Worm (Caenorhabditis elegans): ENCODE data around the gene T07F8.4.

Gene T07F8.4

DNA sequence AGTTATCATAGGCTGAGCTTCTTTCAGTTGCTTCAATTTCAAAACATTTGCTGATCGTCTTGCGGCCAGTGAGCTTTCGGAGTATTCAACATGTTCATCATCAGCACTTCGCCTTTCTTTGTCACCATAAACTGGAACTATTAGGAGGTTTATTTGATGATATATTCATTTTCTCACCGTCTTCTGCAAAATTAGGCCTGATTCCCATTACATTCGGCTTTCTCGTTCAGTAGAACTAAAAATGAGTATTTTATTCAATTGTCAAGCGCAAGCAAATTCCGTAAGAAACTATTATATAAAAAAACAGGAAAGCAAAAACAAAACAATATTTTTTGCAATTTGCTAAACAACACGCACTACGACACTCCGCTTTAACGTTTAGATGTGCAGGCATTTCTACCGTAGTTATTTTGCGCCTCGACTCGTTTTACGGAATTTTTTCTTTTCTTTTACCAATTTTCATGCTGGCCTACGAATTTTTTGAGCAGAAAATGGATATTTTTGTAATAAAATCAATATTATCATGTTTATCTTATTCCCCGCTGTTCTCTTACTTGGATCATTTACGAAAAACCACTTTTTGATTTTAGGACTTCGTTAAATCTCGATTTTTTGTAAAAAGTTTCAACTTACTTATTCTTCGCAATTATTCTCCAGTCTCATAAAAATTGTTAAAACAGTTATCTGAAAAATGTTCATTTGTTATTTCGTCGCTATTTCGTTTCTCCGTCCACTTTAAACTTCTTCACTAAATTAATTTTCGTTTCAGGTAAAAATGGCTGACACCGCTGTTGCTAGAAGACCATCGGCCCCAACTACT lies 26.8 kb downstream of the T07F8.4 start, which contains the start of the genes farl-11 and rpl-33:
TSS of gene farl-11 (minus strand) at position 242 of the 820 bp plus-strand sequence.
TSS of gene rpl-33 (plus strand) at position 770 of the 820 bp plus-strand sequence.
- TF ChIP-seq sptf-1 (tag; optimal IDR thresholded peaks at IDR 0.05) (peak; percentile 33), mls-2 (tag; optimal IDR thresholded peaks at IDR 0.05) (peak; percentile 5), snpc-4 (tag; optimal IDR thresholded peaks at IDR 0.05) (no peak), nhr-237 (tag; optimal IDR thresholded peaks at IDR 0.05) (peak; percentile 92), lin-13 (tag; optimal IDR thresholded peaks at IDR 0.05) (peak; percentile 63), lsy-2 (tag; optimal IDR thresholded peaks at IDR 0.05) (peak; percentile 98), mep-1 (tag; optimal IDR thresholded peaks at IDR 0.05) (peak; percentile 88), elt-1 (tag; optimal IDR thresholded peaks at IDR 0.05; ENCODE audit: borderline replicate concordance, insufficient read depth) (no peak), zip-8 (tag; optimal IDR thresholded peaks at IDR 0.05) (no peak), unc-120 (tag; optimal IDR thresholded peaks at IDR 0.05; ENCODE audit: poor library complexity, severe bottlenecking) (peak; percentile 4), hlh-1 (tag; optimal IDR thresholded peaks at IDR 0.05) (peak; percentile 61), ceh-39 (tag; optimal IDR thresholded peaks at IDR 0.05) (peak; percentile 79), mab-5 (tag; optimal IDR thresholded peaks at IDR 0.05) (peak; percentile 41), unc-62 (GFP tag; optimal IDR thresholded peaks at IDR 0.05) (peak; percentile 73), M03D4.4 (tag; optimal IDR thresholded peaks at IDR 0.05) (no peak), bed-3 (GFP tag; optimal IDR thresholded peaks at IDR 0.05) (no peak), elt-3 (tag; optimal IDR thresholded peaks at IDR 0.05) (no peak), ztf-11 (tag; optimal IDR thresholded peaks at IDR 0.05) (no peak), pha-4 (tag; optimal IDR thresholded peaks at IDR 0.05) (peak; percentile 81), ces-1 (GFP tag; optimal IDR thresholded peaks at IDR 0.05) (peak; percentile 76)

DNA sequence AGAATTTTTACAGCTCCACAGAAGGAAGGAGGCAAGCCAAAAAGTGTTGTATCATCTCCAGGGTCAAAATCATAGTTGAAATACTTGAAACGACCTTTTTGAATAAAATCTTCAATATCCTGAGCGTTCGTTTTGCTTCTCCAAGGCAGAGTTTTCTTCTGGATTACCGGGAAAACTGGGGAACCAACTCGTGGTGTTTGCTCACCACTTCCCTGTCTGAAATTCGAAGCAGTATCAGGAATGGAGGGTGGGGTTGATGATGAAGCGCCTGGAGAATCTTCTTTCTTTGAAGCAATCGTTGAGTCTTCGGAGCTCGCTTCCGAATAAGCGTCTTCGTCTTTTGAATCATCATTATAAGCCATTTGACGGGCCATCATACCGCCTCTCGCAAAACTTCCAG lies 28.7 kb downstream of the T07F8.4 start:
- TF ChIP-seq ceh-39 (tag; optimal IDR thresholded peaks at IDR 0.05), result no peak
- no peak for TF ChIP-seq flh-1 (GFP tag; optimal IDR thresholded peaks at IDR 0.05)
- no peak for TF ChIP-seq mab-5 (tag; optimal IDR thresholded peaks at IDR 0.05)
- no peak for TF ChIP-seq hlh-1 (tag; optimal IDR thresholded peaks at IDR 0.05)
- no peak for TF ChIP-seq unc-120 (tag; optimal IDR thresholded peaks at IDR 0.05; ENCODE audit: poor library complexity, severe bottlenecking)
- no peak for TF ChIP-seq elt-1 (tag; optimal IDR thresholded peaks at IDR 0.05; ENCODE audit: borderline replicate concordance, insufficient read depth)
- TF ChIP-seq ces-1 (GFP tag; optimal IDR thresholded peaks at IDR 0.05), result no peak
- no peak for TF ChIP-seq nhr-12 (tag; optimal IDR thresholded peaks at IDR 0.05)
- TF ChIP-seq unc-62 (GFP tag; optimal IDR thresholded peaks at IDR 0.05), result no peak
- no peak for TF ChIP-seq sem-2 (GFP tag; optimal IDR thresholded peaks at IDR 0.05)
- TF ChIP-seq nhr-28 (tag; optimal IDR thresholded peaks at IDR 0.05), result no peak
- TF ChIP-seq lsy-2 (tag; optimal IDR thresholded peaks at IDR 0.05), result no peak
- no peak for TF ChIP-seq M03D4.4 (tag; optimal IDR thresholded peaks at IDR 0.05)
- no peak for TF ChIP-seq lin-32 (GFP tag; optimal IDR thresholded peaks at IDR 0.05)
- no peak for TF ChIP-seq cnd-1 (tag; optimal IDR thresholded peaks at IDR 0.05)

DNA sequence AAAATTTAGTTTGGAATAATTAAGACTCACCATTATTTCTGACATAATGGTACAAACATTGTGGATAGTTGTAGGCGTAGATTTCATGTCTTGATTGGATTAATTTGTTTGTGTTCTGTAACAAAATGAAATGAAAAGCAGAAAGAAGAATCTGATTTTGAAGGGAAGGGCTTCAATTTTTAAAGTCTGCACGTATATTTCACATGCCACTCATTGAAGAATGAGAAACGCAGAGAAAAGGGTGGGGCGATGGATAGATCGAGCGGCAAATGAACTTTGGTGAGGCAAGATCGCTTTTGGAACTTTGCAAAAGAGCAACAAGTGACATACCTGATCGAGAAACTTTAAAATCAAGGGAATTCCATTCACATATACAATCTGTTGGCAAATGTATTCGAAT lies 29.5 kb downstream of the T07F8.4 start:
- TF ChIP-seq mep-1 (tag; optimal IDR thresholded peaks at IDR 0.05), result no peak

DNA sequence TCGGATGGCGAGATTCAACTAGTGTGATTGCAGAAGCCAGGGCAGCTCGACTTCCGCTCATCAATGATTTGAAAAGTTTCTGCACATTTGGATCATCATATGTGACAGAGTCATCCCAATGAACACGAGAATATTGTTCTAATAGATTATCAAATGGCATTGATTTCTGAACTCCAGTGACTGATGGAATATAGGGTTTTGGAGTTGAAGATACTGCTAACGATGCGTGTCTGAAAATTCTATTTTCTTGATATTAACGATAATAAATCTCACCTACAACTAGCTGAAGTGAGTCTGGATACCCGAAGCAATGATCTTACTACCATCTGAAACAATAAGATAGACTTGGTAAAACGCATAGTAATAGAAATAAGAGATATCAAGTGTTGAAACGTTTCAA lies 31.0 kb downstream of the T07F8.4 start, which contains the start of gene mmaa-1:
TSS of gene mmaa-1 (minus strand) at position 328 of the 400 bp plus-strand sequence.
- no peak for TF ChIP-seq mab-5 (tag; optimal IDR thresholded peaks at IDR 0.05)

DNA sequence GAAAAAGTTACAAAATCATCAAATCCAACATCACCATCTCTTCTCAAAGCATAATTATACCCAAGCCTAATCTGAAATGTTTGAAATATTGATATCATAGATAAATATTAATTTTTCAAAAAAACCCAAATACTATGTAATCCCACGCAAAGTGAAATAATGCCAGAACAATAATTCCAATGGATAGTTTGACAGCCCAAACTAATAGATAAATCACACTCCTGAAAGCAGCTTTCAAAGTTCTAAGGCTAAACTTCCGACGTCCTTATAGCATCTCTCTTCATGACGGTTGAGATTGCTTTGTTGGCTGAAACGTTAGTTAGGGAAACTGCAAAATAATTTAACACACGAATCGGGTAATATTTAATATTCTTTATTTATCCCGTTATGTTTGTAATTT lies 32.6 kb downstream of the T07F8.4 start:
- TF ChIP-seq ceh-43 (GFP tag; optimal IDR thresholded peaks at IDR 0.05) (no peak), unc-120 (tag; optimal IDR thresholded peaks at IDR 0.05; ENCODE audit: poor library complexity, severe bottlenecking) (no peak), tbx-8 (GFP tag; optimal IDR thresholded peaks at IDR 0.05) (no peak), ztf-11 (tag; optimal IDR thresholded peaks at IDR 0.05) (no peak), nhr-28 (tag; optimal IDR thresholded peaks at IDR 0.05) (no peak), M03D4.4 (tag; optimal IDR thresholded peaks at IDR 0.05) (no peak), ces-1 (GFP tag; optimal IDR thresholded peaks at IDR 0.05) (no peak), nhr-2 (tag; optimal IDR thresholded peaks at IDR 0.05) (no peak), elt-3 (tag; optimal IDR thresholded peaks at IDR 0.05) (no peak), unc-39 (tag; optimal IDR thresholded peaks at IDR 0.05) (no peak), nhr-237 (tag; optimal IDR thresholded peaks at IDR 0.05) (no peak), mls-2 (tag; optimal IDR thresholded peaks at IDR 0.05) (no peak), sptf-1 (tag; optimal IDR thresholded peaks at IDR 0.05) (no peak)

All from whole organism, mixed stage, embryonic.